Worm (Caenorhabditis elegans) whole organism, early embryonic: ENCODE data around the gene srj-27.

Experiments used
- B0310.2 ChIP-seq: sonication (generic microtip); optimal IDR thresholded peaks from 2 replicates; lab custom pipeline; 2016; ENCODE audit warnings: mild to moderate bottlenecking, missing genetic modification characterization, missing compliant biosample characterization
- ama-1 ChIP-seq: fragments of 150-350 bp; optimal IDR thresholded peaks from 2 replicates; lab custom pipeline; 2014
- ceh-13 ChIP-seq: fragments of 200-800 bp; sonication (Bioruptor generic); optimal IDR thresholded peaks from 2 replicates; lab custom pipeline; 2018; ENCODE audit warnings: mild to moderate bottlenecking, missing genetic modification characterization, missing compliant biosample characterization
- ets-7 ChIP-seq: sonication (generic microtip); optimal IDR thresholded peaks from 2 replicates; lab custom pipeline; 2016; ENCODE audit warnings: missing genotype, missing genetic modification characterization, missing compliant biosample characterization
- flt-1 ChIP-seq: fragments of 200-800 bp; sonication (Bioruptor generic); IDR thresholded peaks from 2 replicates; pipeline ENCODE4 v1.3.6; 2022; ENCODE audit warnings: missing genetic modification characterization, missing compliant biosample characterization
- sea-1 ChIP-seq: fragments of 200-800 bp; sonication (Bioruptor generic); conservative IDR thresholded peaks from 2 replicates; pipeline ENCODE4 v1.3.6; 2022; ENCODE audit warnings: missing genetic modification characterization, missing compliant biosample characterization
- tbx-11 ChIP-seq: fragments of 200-800 bp; sonication (Bioruptor generic); IDR thresholded peaks from 2 replicates; pipeline ENCODE4 v1.3.6; 2022; ENCODE audit warnings: missing genetic modification characterization, missing compliant biosample characterization

DNA sequence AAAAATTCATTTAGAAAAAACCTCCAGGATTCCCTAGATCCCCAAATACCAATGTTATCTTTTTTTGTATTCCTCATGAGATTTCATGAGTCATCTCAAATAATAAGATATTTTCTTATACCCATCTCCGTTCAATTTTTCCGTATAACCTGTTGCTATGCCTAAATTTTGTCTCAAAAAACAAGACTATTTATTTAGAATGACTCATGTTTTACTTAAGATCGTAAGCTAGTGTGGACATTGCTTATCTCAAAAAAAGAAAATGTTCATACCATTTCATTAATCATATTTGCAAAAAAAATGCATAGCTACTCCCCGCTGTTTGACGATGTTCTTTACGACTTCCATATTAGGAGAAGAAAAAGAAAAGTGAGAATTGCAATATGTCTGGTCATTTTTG is 12.9 kb upstream of the srj-27 start, which contains the start of gene K08F9.3:
- TF ChIP-seq sea-1 (GFP tag; lab: Robert Waterston, UW) (no peak), B0310.2 (tag; lab: Kevin White, UChicago) (no peak), flt-1 (GFP tag; lab: Robert Waterston, UW) (no peak), ceh-13 (GFP tag; lab: Kevin White, UChicago) (no peak), tbx-11 (GFP tag; lab: Robert Waterston, UW) (no peak), ets-7 (tag; lab: Kevin White, UChicago) (no peak), ama-1 (lab: Kevin White, UChicago) (no peak)
